Fruit fly (Drosophila melanogaster): ENCODE results near the gene CG10336.

CG10336 gene

DNA sequence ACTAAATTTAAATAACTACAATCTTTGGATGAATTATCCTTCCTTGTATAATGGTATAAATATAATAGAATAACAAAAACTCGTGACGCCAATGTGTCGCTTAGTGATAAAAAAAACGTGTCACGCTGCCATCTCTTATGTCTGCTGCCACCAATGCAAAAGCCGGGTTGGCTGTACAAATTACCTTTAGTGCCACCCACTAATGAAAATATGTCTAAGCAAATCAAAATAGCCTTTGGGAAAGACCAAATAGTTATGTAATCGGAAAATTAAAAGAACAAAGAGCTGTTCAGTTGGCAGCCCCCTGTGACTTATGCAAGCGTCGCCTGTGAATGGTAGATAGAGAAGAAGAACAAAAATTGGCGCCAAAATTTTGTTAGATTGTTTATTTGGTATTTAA lies at the start of gene CG10336 (continued):
- TF ChIP-seq BEAF-32 (GFP tag; optimal IDR thresholded peaks at IDR 0.05) (peak; percentile 16), CG33557 (GFP tag; optimal IDR thresholded peaks at IDR 0.05) (no peak), CG1832 (GFP tag; optimal IDR thresholded peaks at IDR 0.05) (no peak), Trl (optimal IDR thresholded peaks at IDR 0.05) (no peak), Trl (GFP tag; optimal IDR thresholded peaks at IDR 0.05) (peak; percentile 2), CG8290 (GFP tag; optimal IDR thresholded peaks at IDR 0.05) (no peak), CG8290 (tag; optimal IDR thresholded peaks at IDR 0.05) (peak in 1 of 2 experiments; percentile 1), repo (GFP tag; optimal IDR thresholded peaks at IDR 0.05) (no peak), CG12219 (GFP tag; optimal IDR thresholded peaks at IDR 0.05) (no peak), CG10654 (GFP tag; optimal IDR thresholded peaks at IDR 0.05) (no peak), Bgb (GFP tag; IDR thresholded peaks at IDR 0.05; ENCODE audit: partially characterized antibody) (peak; percentile 19; the same call in 1 of the 2 replicates), stwl (tag; optimal IDR thresholded peaks at IDR 0.05) (no peak), zen2 (GFP tag; IDR thresholded peaks at IDR 0.05; ENCODE audit: partially characterized antibody) (peak; percentile 57; the same call in 1 of the 3 replicates), Rfx (GFP tag; IDR thresholded peaks at IDR 0.05) (peak; percentile 18; the same call in 1 of the 2 replicates), Dref (GFP tag; IDR thresholded peaks at IDR 0.05) (peak; percentile 34; the same call in 1 of the 2 replicates), yki (optimal IDR thresholded peaks at IDR 0.05) (peak; percentile 49), Nf-YB (GFP tag; optimal IDR thresholded peaks at IDR 0.05) (peak; percentile 2), Lhr (GFP tag; optimal IDR thresholded peaks at IDR 0.05) (peak; percentile 9), phol (tag; optimal IDR thresholded peaks at IDR 0.05) (peak; percentile 50), CG17385 (GFP tag; optimal IDR thresholded peaks at IDR 0.05) (peak; percentile 99), ato (GFP tag; IDR thresholded peaks at IDR 0.05; ENCODE audit: partially characterized antibody) (0 out of 2 replicates have a peak, but pooled peaks have one; percentile 25), CG4617 (GFP tag; optimal IDR thresholded peaks at IDR 0.05; ENCODE audit: borderline replicate concordance) (peak; percentile 29), Sry-β (GFP tag; optimal IDR thresholded peaks at IDR 0.05) (peak; percentile 53), Scr (GFP tag; IDR thresholded peaks at IDR 0.05; ENCODE audit: partially characterized antibody) (peak; percentile 61), hbn (GFP tag; IDR thresholded peaks at IDR 0.05; ENCODE audit: partially characterized antibody) (peak; percentile 59), bbx (GFP tag; IDR thresholded peaks at IDR 0.05; ENCODE audit: partially characterized antibody) (peak; percentile 42; the same call in 1 of the 2 replicates), vvl (GFP tag; IDR thresholded peaks at IDR 0.05) (peak; percentile 48), cad (GFP tag; optimal IDR thresholded peaks at IDR 0.05) (no peak), Dp (GFP tag; optimal IDR thresholded peaks at IDR 0.05) (peak; percentile 89)

DNA sequence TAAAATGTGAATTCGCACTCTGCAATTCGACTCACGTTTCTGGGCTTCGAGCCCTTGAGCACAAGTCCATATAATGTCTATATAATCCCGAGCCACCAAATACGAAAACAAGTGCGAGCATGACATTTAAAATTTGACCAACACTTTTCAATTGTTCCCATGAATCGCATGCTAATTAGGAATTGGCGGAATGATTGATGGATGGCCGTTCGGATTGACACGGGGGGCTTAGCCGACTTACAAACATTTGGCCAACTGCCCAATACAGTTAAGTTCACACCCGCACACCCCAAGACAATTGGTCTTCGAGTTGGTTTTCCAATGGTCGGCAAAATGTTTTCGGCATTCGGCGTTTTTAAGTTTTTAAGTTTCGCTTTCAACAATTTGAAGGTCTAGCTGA lies 48.2 kb upstream of the CG10336 start:
- TF ChIP-seq vvl (GFP tag; IDR thresholded peaks at IDR 0.05) (0 out of 2 replicates have a peak, but pooled peaks have one; percentile 34), CG8281 (tag; optimal IDR thresholded peaks at IDR 0.05) (peak; percentile 96), Jarid2 (GFP tag; optimal IDR thresholded peaks at IDR 0.05) (no peak), lola (GFP tag; optimal IDR thresholded peaks at IDR 0.05) (no peak), mirr (GFP tag; optimal IDR thresholded peaks at IDR 0.05) (peak; percentile 20)

DNA sequence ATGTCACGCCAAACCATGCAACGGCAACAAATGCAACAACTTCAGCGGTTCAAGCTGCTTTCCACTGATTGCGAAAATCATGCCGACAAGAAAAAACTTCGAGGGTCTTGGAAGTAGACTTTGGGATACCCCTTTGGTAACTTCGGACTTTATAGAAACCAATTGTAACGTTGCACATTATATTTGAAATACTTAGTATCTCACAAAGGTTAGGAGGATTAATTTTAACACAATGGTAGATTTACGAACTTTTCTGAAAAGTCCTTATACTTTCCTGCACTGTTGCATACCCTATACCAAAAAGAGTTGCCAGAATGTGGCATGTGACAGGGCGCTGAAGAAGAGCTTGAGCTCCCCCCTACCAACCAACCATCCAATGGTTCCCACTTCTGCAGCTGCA lies 43.9 kb upstream of the CG10336 start:
- no peak for TF ChIP-seq CG12299 (tag; optimal IDR thresholded peaks at IDR 0.05)
- no peak for TF ChIP-seq Spps (tag; optimal IDR thresholded peaks at IDR 0.05)
- peak; percentile 61 for TF ChIP-seq Drgx (GFP tag; IDR thresholded peaks at IDR 0.05)
- TF ChIP-seq maf-S (GFP tag; optimal IDR thresholded peaks at IDR 0.05) = no peak
- TF ChIP-seq CG9609 (GFP tag; optimal IDR thresholded peaks at IDR 0.05) = no peak
- no peak for TF ChIP-seq Ssrp (tag; optimal IDR thresholded peaks at IDR 0.05)
- no peak for TF ChIP-seq p53 (GFP tag; optimal IDR thresholded peaks at IDR 0.05)
- TF ChIP-seq insv (GFP tag; optimal IDR thresholded peaks at IDR 0.05) = no peak
- peak; percentile 2 for TF ChIP-seq lbe (GFP tag; optimal IDR thresholded peaks at IDR 0.05)
- TF ChIP-seq CG18011 (GFP tag; optimal IDR thresholded peaks at IDR 0.05) = no peak
- TF ChIP-seq Med (GFP tag) = peak; percentile 32
- TF ChIP-seq sens (GFP tag) = peak; percentile 42
- TF ChIP-seq Hand (GFP tag; optimal IDR thresholded peaks at IDR 0.05) = no peak
- TF ChIP-seq CG10274 (GFP tag; optimal IDR thresholded peaks at IDR 0.05) = no peak
- TF ChIP-seq CG30020 (tag; optimal IDR thresholded peaks at IDR 0.05) = no peak
